Worm (Caenorhabditis elegans) whole organism, L4/young adult: ENCODE results near the gene such-1.

Source experiments
- W03F9.2 ChIP-seq: fragments of 150-350 bp; optimal IDR thresholded peaks from 2 replicates; lab custom pipeline; 2014; ENCODE audit warnings: missing biosample characterization, missing genetic modification characterization
- dao-5 ChIP-seq: sonication (generic microtip); optimal IDR thresholded peaks from 2 replicates; lab custom pipeline; 2016; ENCODE audit warnings: missing genotype, missing genetic modification characterization, moderate library complexity, missing compliant biosample characterization
- him-1 ChIP-seq: sonication (generic microtip); optimal IDR thresholded peaks from 2 replicates; lab custom pipeline; 2016; ENCODE audit warnings: missing genotype, missing genetic modification reagents, missing genetic modification characterization, missing compliant biosample characterization

such-1 gene

ce11 chrIII:11466420-11467188 lies 57.0 kb downstream of the such-1 start:
- no peak for TF ChIP-seq dao-5 (tag; lab: Kevin White, UChicago)
- no peak for TF ChIP-seq him-1 (tag; lab: Kevin White, UChicago)
- no peak for TF ChIP-seq W03F9.2 (tag; lab: Kevin White, UChicago)

ce11 chrIII:11465394-11465948 lies 58.1 kb downstream of the such-1 start:
- TF ChIP-seq dao-5 (tag; lab: Kevin White, UChicago) (no peak), W03F9.2 (tag; lab: Kevin White, UChicago) (no peak), him-1 (tag; lab: Kevin White, UChicago) (no peak)

- no peak for TF ChIP-seq W03F9.2 (tag; lab: Kevin White, UChicago)
Observed at ce11 chrIII:11463726-11464125, 59.8 kb downstream of the such-1 start.
